Worm (Caenorhabditis elegans) whole organism, L4 larva: ENCODE measurements around the gene T25E12.14.

ENCODE experiments used
- F10B5.3 ChIP-seq: sonication (generic microtip); optimal IDR thresholded peaks from 2 replicates; lab custom pipeline; 2016; ENCODE audit warnings: mild to moderate bottlenecking, missing genetic modification characterization, missing compliant biosample characterization
- F26F4.8 ChIP-seq: fragments of 200-800 bp; sonication (Bioruptor generic); conservative IDR thresholded peaks from 2 replicates; pipeline ENCODE4 v1.3.6; 2022; ENCODE audit warnings: missing genetic modification characterization, missing compliant biosample characterization
- F37D6.2 ChIP-seq: sonication (generic microtip); optimal IDR thresholded peaks from 2 replicates; lab custom pipeline; 2016; ENCODE audit warnings: mild to moderate bottlenecking, missing genetic modification characterization, missing compliant biosample characterization
- R02D3.7 ChIP-seq: fragments of 150-350 bp; sonication (generic microtip); optimal IDR thresholded peaks from 3 replicates; lab custom pipeline; 2014; ENCODE audit warnings: missing biosample characterization, missing genetic modification characterization
- T26A8.4 ChIP-seq: fragments of 200-800 bp; sonication (Bioruptor generic); IDR thresholded peaks from 2 replicates; pipeline ENCODE4 v1.3.6; 2022; ENCODE audit warnings: missing genetic modification characterization, missing compliant biosample characterization
- Y5F2A.4 ChIP-seq: fragments of 200-800 bp; sonication (Bioruptor generic); optimal IDR thresholded peaks from 2 replicates; lab custom pipeline; 2018; ENCODE audit warnings: mild to moderate bottlenecking, missing genetic modification characterization, missing compliant biosample characterization
- ceh-28 ChIP-seq: fragments of 150-350 bp; optimal IDR thresholded peaks from 2 replicates; lab custom pipeline; 2014; ENCODE audit warnings: missing biosample characterization, missing genetic modification reagents, missing genetic modification characterization
- cey-2 ChIP-seq: sonication (generic microtip); optimal IDR thresholded peaks from 3 replicates; lab custom pipeline; 2017; ENCODE audit warnings: missing genetic modification characterization, mild to moderate bottlenecking, missing compliant biosample characterization, antibody characterized with exemption, borderline replicate concordance; ENCODE audit not compliant: insufficient read depth
- ctbp-1 ChIP-seq: fragments of 200-800 bp; sonication (Bioruptor generic); IDR thresholded peaks from 2 replicates; pipeline ENCODE4 v1.3.6; 2022; ENCODE audit warnings: missing genetic modification reagents, missing genetic modification characterization, missing compliant biosample characterization
- duxl-1 ChIP-seq: sonication (generic microtip); optimal IDR thresholded peaks from 2 replicates; lab custom pipeline; 2016; ENCODE audit warnings: mild to moderate bottlenecking, missing genetic modification characterization, moderate library complexity, missing compliant biosample characterization; ENCODE audit not compliant: poor library complexity
- egl-43 ChIP-seq: fragments of 200-800 bp; sonication (Bioruptor generic); IDR thresholded peaks from 2 replicates; pipeline ENCODE4 v1.3.6; 2022; ENCODE audit warnings: missing genetic modification reagents, missing genetic modification characterization, missing compliant biosample characterization
- gei-8 ChIP-seq: fragments of 200-800 bp; sonication (Bioruptor generic); optimal IDR thresholded peaks from 2 replicates; lab custom pipeline; 2018; ENCODE audit warnings: mild to moderate bottlenecking, missing genetic modification characterization, missing compliant biosample characterization
- hif-1 ChIP-seq, 2 experiments: sonication (generic microtip); optimal IDR thresholded peaks; 2 replicates each; lab custom pipeline; 2016 to 2017; ENCODE audit warnings: missing compliant biosample characterization in 2 of 2, missing genetic modification characterization in 2 of 2, missing genetic modification reagents in 2 of 2, missing genotype in 2 of 2, mild to moderate bottlenecking in 1 of 2
- hlh-11 ChIP-seq: fragments of 200-800 bp; sonication (Bioruptor generic); optimal IDR thresholded peaks from 2 replicates; lab custom pipeline; 2018; ENCODE audit warnings: mild to moderate bottlenecking, missing genetic modification characterization, missing compliant biosample characterization
- lim-7 ChIP-seq: fragments of 200-800 bp; sonication (Bioruptor generic); IDR thresholded peaks from 2 replicates; pipeline ENCODE4 v1.3.6; 2022; ENCODE audit warnings: missing genetic modification characterization, missing compliant biosample characterization
- lin-1 ChIP-seq: fragments of 200-800 bp; sonication (Bioruptor generic); IDR thresholded peaks from 2 replicates; pipeline ENCODE4 v1.3.6; 2022; ENCODE audit warnings: missing genetic modification reagents, missing genetic modification characterization, missing compliant biosample characterization
- lin-15B ChIP-seq: fragments of 150-350 bp; sonication (generic microtip); optimal IDR thresholded peaks from 3 replicates; lab custom pipeline; 2014; ENCODE audit warnings: missing biosample characterization, missing genetic modification characterization
- lsy-2 ChIP-seq, 2 experiments: fragments of 150-350 bp in 1 of 2; sonication (generic microtip) in 1 of 2; optimal IDR thresholded peaks; 2 replicates each; lab custom pipeline; 2014 to 2017; ENCODE audit warnings: missing biosample characterization in 2 of 2, missing genetic modification characterization in 2 of 2
- madf-5 ChIP-seq, 2 experiments: fragments of 200-800 bp; sonication (Bioruptor generic); IDR thresholded peaks; 2 replicates each; pipeline ENCODE4 v1.3.6; 2022; ENCODE audit warnings: missing compliant biosample characterization in 2 of 2, missing genetic modification characterization in 2 of 2
- madf-9 ChIP-seq: fragments of 200-800 bp; sonication (Bioruptor generic); conservative IDR thresholded peaks from 2 replicates; pipeline ENCODE4 v1.3.6; 2022; ENCODE audit warnings: missing genetic modification reagents, missing genetic modification characterization, missing compliant biosample characterization
- mdl-1 ChIP-seq, 2 experiments: fragments of 150-350 bp in 1 of 2; sonication (generic microtip) in 1 of 2; optimal IDR thresholded peaks; 2 replicates each; lab custom pipeline; 2014 to 2017; ENCODE audit warnings: missing biosample characterization in 2 of 2, missing genetic modification characterization in 2 of 2
- mep-1 ChIP-seq: fragments of 150-350 bp; sonication (generic microtip); optimal IDR thresholded peaks from 3 replicates; lab custom pipeline; 2014; ENCODE audit warnings: missing biosample characterization, missing genetic modification characterization
- mes-2 ChIP-seq: sonication (generic microtip); optimal IDR thresholded peaks from 2 replicates; lab custom pipeline; 2016; ENCODE audit warnings: missing genotype, mild to moderate bottlenecking, missing genetic modification characterization, missing compliant biosample characterization; ENCODE audit not compliant: poor library complexity, severe bottlenecking
- mxl-2 ChIP-seq: fragments of 200-800 bp; sonication (Bioruptor generic); conservative IDR thresholded peaks from 2 replicates; pipeline ENCODE4 v1.3.6; 2022; ENCODE audit warnings: missing genetic modification reagents, missing genetic modification characterization, missing compliant biosample characterization
- nhr-10 ChIP-seq: fragments of 150-350 bp; optimal IDR thresholded peaks from 2 replicates; lab custom pipeline; 2014; ENCODE audit warnings: missing biosample characterization, missing genetic modification characterization
- nhr-102 ChIP-seq: sonication (generic microtip); optimal IDR thresholded peaks from 2 replicates; lab custom pipeline; 2016; ENCODE audit warnings: mild to moderate bottlenecking, missing genetic modification characterization, moderate library complexity, missing compliant biosample characterization
- nhr-11 ChIP-seq: fragments of 150-350 bp; optimal IDR thresholded peaks from 2 replicates; lab custom pipeline; 2014; ENCODE audit warnings: missing biosample characterization, missing genetic modification characterization
- nhr-28 ChIP-seq: fragments of 150-350 bp; optimal IDR thresholded peaks from 2 replicates; lab custom pipeline; 2014; ENCODE audit warnings: missing biosample characterization, missing genetic modification characterization
- nhr-42 ChIP-seq: fragments of 200-800 bp; sonication (Bioruptor generic); IDR thresholded peaks from 2 replicates; pipeline ENCODE4 v1.3.6; 2022; ENCODE audit warnings: missing genetic modification characterization, missing compliant biosample characterization
- nhr-76 ChIP-seq: fragments of 150-350 bp; optimal IDR thresholded peaks from 2 replicates; lab custom pipeline; 2014; ENCODE audit warnings: missing biosample characterization, missing genetic modification characterization
- nhr-77 ChIP-seq: fragments of 150-350 bp; optimal IDR thresholded peaks from 2 replicates; lab custom pipeline; 2014; ENCODE audit warnings: missing biosample characterization, missing genetic modification characterization
- pha-4 ChIP-seq, 2 experiments: fragments of 150-350 bp in 1 of 2; fragments of 200-800 bp in 1 of 2; sonication (Bioruptor generic) in 1 of 2; IDR thresholded peaks in 1 of 2; optimal IDR thresholded peaks in 1 of 2; 2 replicates each; pipeline versions ENCODE4 v1.3.6 to Lab custom; 2014 to 2022; ENCODE audit warnings: missing genetic modification characterization in 2 of 2, missing genetic modification reagents in 2 of 2, missing biosample characterization in 1 of 2, missing compliant biosample characterization in 1 of 2
- pqm-1 ChIP-seq: sonication (generic microtip); optimal IDR thresholded peaks from 2 replicates; lab custom pipeline; 2017; ENCODE audit warnings: missing biosample characterization, missing genetic modification characterization
- saeg-2 ChIP-seq: fragments of 200-800 bp; sonication (Bioruptor generic); IDR thresholded peaks from 2 replicates; pipeline ENCODE4 v1.3.6; 2022; ENCODE audit warnings: missing genetic modification reagents, missing genetic modification characterization, missing compliant biosample characterization
- set-16 ChIP-seq: fragments of 200-800 bp; sonication (Bioruptor generic); IDR thresholded peaks from 2 replicates; pipeline ENCODE4 v1.3.6; 2022; ENCODE audit warnings: missing genetic modification reagents, missing genetic modification characterization, missing compliant biosample characterization
- spr-3 ChIP-seq: fragments of 200-800 bp; sonication (Bioruptor generic); optimal IDR thresholded peaks from 2 replicates; lab custom pipeline; 2018; ENCODE audit warnings: mild to moderate bottlenecking, missing genetic modification characterization, missing compliant biosample characterization
- tag-97 ChIP-seq: fragments of 200-800 bp; sonication (Bioruptor generic); IDR thresholded peaks from 2 replicates; pipeline ENCODE4 v1.3.6; 2022; ENCODE audit warnings: missing genetic modification characterization, missing compliant biosample characterization
- tra-1 ChIP-seq: fragments of 200-800 bp; sonication (Bioruptor generic); IDR thresholded peaks from 2 replicates; pipeline ENCODE4 v1.3.6; 2022; ENCODE audit warnings: missing genetic modification reagents, missing genetic modification characterization, missing compliant biosample characterization
- unc-39 ChIP-seq: sonication (generic microtip); optimal IDR thresholded peaks from 2 replicates; lab custom pipeline; 2017; ENCODE audit warnings: missing biosample characterization, missing genetic modification characterization
- unc-62 ChIP-seq, 3 experiments: fragments of 150-350 bp in 1 of 3; sonication (generic microtip); optimal IDR thresholded peaks in 2 of 3; peaks in 1 of 3; 1 replicate in 1 of 3; 2 replicates in 2 of 3; lab custom pipeline; 2014 to 2017; ENCODE audit warnings: missing biosample characterization in 3 of 3, missing genetic modification characterization in 3 of 3, missing genetic modification reagents in 3 of 3, missing genotype in 1 of 3
- vab-7 ChIP-seq: fragments of 200-800 bp; sonication (Bioruptor generic); IDR thresholded peaks from 2 replicates; pipeline ENCODE4 v1.3.6; 2022; ENCODE audit warnings: missing genetic modification reagents, missing genetic modification characterization, missing compliant biosample characterization
- zag-1 ChIP-seq: fragments of 150-350 bp; optimal IDR thresholded peaks from 2 replicates; lab custom pipeline; 2014; ENCODE audit warnings: missing biosample characterization, missing genetic modification characterization
- zfp-3 ChIP-seq: fragments of 200-800 bp; sonication (Bioruptor generic); conservative IDR thresholded peaks from 2 replicates; pipeline ENCODE4 v1.3.6; 2022; ENCODE audit warnings: missing genetic modification reagents, missing genetic modification characterization, missing compliant biosample characterization
- zip-2 ChIP-seq: fragments of 150-350 bp; optimal IDR thresholded peaks from 2 replicates; lab custom pipeline; 2014; ENCODE audit warnings: missing biosample characterization, missing genetic modification characterization
- ztf-11 ChIP-seq: fragments of 150-350 bp; optimal IDR thresholded peaks from 2 replicates; lab custom pipeline; 2014; ENCODE audit warnings: missing biosample characterization, missing genetic modification characterization
- ztf-7 ChIP-seq: fragments of 150-350 bp; optimal IDR thresholded peaks from 2 replicates; lab custom pipeline; 2014; ENCODE audit warnings: missing biosample characterization, missing genetic modification characterization

The T25E12.14 gene

DNA sequence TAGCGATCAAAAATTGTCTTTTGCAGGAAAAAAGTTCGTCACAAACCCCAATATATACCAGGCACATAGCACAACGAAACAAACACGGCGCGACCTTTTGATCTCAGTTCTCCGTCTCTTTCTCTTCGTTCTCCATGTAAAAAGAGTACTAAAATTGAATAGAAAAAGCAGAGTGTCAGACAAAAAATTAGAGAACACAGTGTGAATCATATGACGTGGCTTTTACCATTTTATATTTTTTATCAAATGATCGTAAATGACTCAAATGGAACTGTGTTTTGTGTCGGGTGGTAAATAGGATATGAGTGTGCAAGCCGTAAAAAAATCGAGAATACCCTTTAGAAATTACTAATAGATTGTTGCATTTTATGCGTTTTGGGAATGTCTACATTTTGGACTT lies 1.1 kb upstream of the T25E12.14 start (continued):
- TF ChIP-seq nhr-28 (tag; lab: Kevin White, UChicago) (peak; percentile 90), mep-1 (tag; lab: Kevin White, UChicago) (no peak), lim-7 (GFP tag; lab: Robert Waterston, UW) (no peak), mes-2 (tag; lab: Kevin White, UChicago) (no peak), Y5F2A.4 (GFP tag; lab: Kevin White, UChicago) (no peak), hlh-11 (tag; lab: Kevin White, UChicago) (peak; percentile 87), ztf-11 (tag; lab: Kevin White, UChicago) (no peak), nhr-102 (peak; percentile 74), tra-1 (no peak), lin-1 (GFP tag; lab: Robert Waterston, UW) (no peak), duxl-1 (tag; lab: Kevin White, UChicago) (no peak), pha-4 (GFP tag; IDR thresholded peaks at IDR 0.05; lab: Robert Waterston, UW) (no peak; the same call in 1 of the 2 replicates), pha-4 (tag; optimal IDR thresholded peaks at IDR 0.05; lab: Kevin White, UChicago) (peak; percentile 51), unc-39 (tag; lab: Kevin White, UChicago) (no peak), madf-9 (no peak), nhr-11 (tag; lab: Kevin White, UChicago) (no peak), tag-97 (GFP tag; lab: Robert Waterston, UW) (no peak), saeg-2 (GFP tag; lab: Robert Waterston, UW) (no peak), ztf-7 (tag; lab: Kevin White, UChicago) (peak; percentile 80), lin-15B (no peak), pqm-1 (tag; lab: Kevin White, UChicago) (peak; percentile 70), egl-43 (GFP tag; lab: Robert Waterston, UW) (no peak), gei-8 (no peak), nhr-76 (no peak), F37D6.2 (tag; lab: Kevin White, UChicago) (no peak), zag-1 (no peak), F26F4.8 (GFP tag; lab: Robert Waterston, UW) (no peak), ctbp-1 (GFP tag; lab: Robert Waterston, UW) (no peak), nhr-77 (tag; lab: Kevin White, UChicago) (peak; percentile 78), madf-5 (GFP tag; IDR thresholded peaks at IDR 0.05; lab: Robert Waterston, UW) (no peak), hif-1 (tag; optimal IDR thresholded peaks at IDR 0.05; lab: Kevin White, UChicago) (no peak), spr-3 (GFP tag; lab: Kevin White, UChicago) (no peak), zfp-3 (GFP tag; lab: Robert Waterston, UW) (no peak), unc-62 (GFP tag; optimal IDR thresholded peaks at IDR 0.05 in 1 of 2; lab: Kevin White, UChicago) (peak in 1 of 2 experiments; percentile 2), unc-62 (tag; optimal IDR thresholded peaks at IDR 0.05; lab: Kevin White, UChicago) (no peak)
- TF ChIP-seq, all 104 proteins: peak for 16

DNA sequence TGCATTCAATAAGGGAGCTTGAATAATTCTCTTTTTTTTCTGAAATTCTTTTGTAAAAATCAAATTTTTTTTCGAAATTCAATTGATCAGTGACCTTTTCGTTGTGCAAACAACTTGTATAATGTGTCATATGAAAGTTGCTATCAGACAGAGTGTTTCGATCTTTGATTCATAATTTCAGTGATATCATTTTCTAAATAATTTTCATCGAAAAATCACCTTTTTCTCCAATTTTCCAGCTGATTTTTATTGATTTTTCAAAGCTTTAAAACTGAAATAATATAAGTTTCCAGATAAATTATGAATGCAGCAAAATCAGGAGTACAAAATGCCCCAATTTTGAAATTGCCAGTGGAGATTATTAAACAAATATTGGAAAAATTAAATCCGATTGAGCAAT lies 1.4 kb downstream of the T25E12.14 start, which contains the start of gene fbxa-127:
TSS of gene fbxa-127 (plus strand) at position 301 of the 400 bp plus-strand sequence.
- peak; percentile 29 for TF ChIP-seq nhr-28 (tag; lab: Kevin White, UChicago)
- TF ChIP-seq F10B5.3 (tag; lab: Kevin White, UChicago) = no peak
- no peak for TF ChIP-seq set-16 (GFP tag; lab: Robert Waterston, UW)

ce11 chrV:16729961-16730360 lies 2.9 kb downstream of the T25E12.14 start, which contains the start of gene srz-99:
srz-99 (plus strand) TSS chrV:16730261.
- TF ChIP-seq nhr-102 (no peak), T26A8.4 (GFP tag; lab: Robert Waterston, UW) (no peak), lsy-2 (tag; optimal IDR thresholded peaks at IDR 0.05; lab: Kevin White, UChicago) (no peak), cey-2 (tag; lab: Kevin White, UChicago) (no peak), ceh-28 (tag; lab: Kevin White, UChicago) (no peak), mxl-2 (GFP tag; lab: Robert Waterston, UW) (no peak), vab-7 (GFP tag; lab: Robert Waterston, UW) (no peak), F37D6.2 (tag; lab: Kevin White, UChicago) (no peak), nhr-42 (no peak), R02D3.7 (no peak), mdl-1 (tag; optimal IDR thresholded peaks at IDR 0.05; lab: Kevin White, UChicago) (no peak), set-16 (GFP tag; lab: Robert Waterston, UW) (no peak), zip-2 (tag; lab: Kevin White, UChicago) (no peak), nhr-10 (tag; lab: Kevin White, UChicago) (no peak)
